Worm (Caenorhabditis elegans): Measurements from ENCODE around the gene C03H5.5.

- TF ChIP-seq ama-1 (optimal IDR thresholded peaks at IDR 0.05) (no peak), fkh-10 (GFP tag; optimal IDR thresholded peaks at IDR 0.05) (no peak), dmd-4 (tag; optimal IDR thresholded peaks at IDR 0.05; ENCODE audit: borderline replicate concordance) (no peak), nfya-1 (tag; optimal IDR thresholded peaks at IDR 0.05) (no peak), ceh-9 (tag; optimal IDR thresholded peaks at IDR 0.05) (no peak), pha-2 (tag; optimal IDR thresholded peaks at IDR 0.05) (no peak), nhr-11 (tag; optimal IDR thresholded peaks at IDR 0.05) (no peak), ceh-45 (GFP tag; IDR thresholded peaks at IDR 0.05) (no peak), ets-4 (tag; optimal IDR thresholded peaks at IDR 0.05) (no peak), sox-2 (GFP tag; IDR thresholded peaks at IDR 0.05) (no peak), syd-9 (tag; optimal IDR thresholded peaks at IDR 0.05) (no peak), tbx-2 (tag; optimal IDR thresholded peaks at IDR 0.05) (no peak)
Observed at ce11 chrII:334828-335227, 50.3 kb downstream of the C03H5.5 start.
